Worm (Caenorhabditis elegans) whole organism, young adult: ENCODE measurements around the gene ets-10.

Experiments used
- F39B2.1 ChIP-seq: fragments of 200-800 bp; sonication (Bioruptor generic); IDR thresholded peaks from 2 replicates; pipeline ENCODE4 v1.3.6; 2022; ENCODE audit warnings: missing genetic modification reagents, missing genetic modification characterization, missing compliant biosample characterization
- F49E8.2 ChIP-seq: sonication (generic microtip); optimal IDR thresholded peaks from 3 replicates; lab custom pipeline; 2017; ENCODE audit warnings: missing genetic modification characterization, mild to moderate bottlenecking, missing compliant biosample characterization, antibody characterized with exemption, moderate library complexity; ENCODE audit not compliant: insufficient read depth
- F55B11.4 ChIP-seq: sonication (generic microtip); optimal IDR thresholded peaks from 2 replicates; lab custom pipeline; 2016; ENCODE audit warnings: missing compliant biosample characterization, missing genetic modification characterization, borderline replicate concordance; ENCODE audit not compliant: insufficient read depth
- T26A5.8 ChIP-seq: sonication (generic microtip); optimal IDR thresholded peaks from 2 replicates; lab custom pipeline; 2016; ENCODE audit warnings: missing genetic modification characterization, missing compliant biosample characterization
- Y53G8AR.9 ChIP-seq: fragments of 200-800 bp; sonication (Bioruptor generic); conservative IDR thresholded peaks from 2 replicates; pipeline ENCODE4 v1.3.6; 2022; ENCODE audit warnings: missing genetic modification reagents, missing genetic modification characterization, missing compliant biosample characterization
- Y67H2A.10 ChIP-seq: fragments of 200-800 bp; sonication (Bioruptor generic); conservative IDR thresholded peaks from 2 replicates; pipeline ENCODE4 v1.3.6; 2022; ENCODE audit warnings: missing genetic modification reagents, missing genetic modification characterization, missing compliant biosample characterization
- ama-1 ChIP-seq, 3 experiments: fragments of 150-350 bp in 1 of 3; sonication (generic microtip) in 2 of 3; optimal IDR thresholded peaks; 2 replicates each; lab custom pipeline; 2014 to 2018; ENCODE audit warnings: missing biosample characterization in 2 of 3, missing genetic modification characterization in 2 of 3, missing genetic modification reagents in 2 of 3
- athp-1 ChIP-seq: sonication (generic microtip); optimal IDR thresholded peaks from 2 replicates; lab custom pipeline; 2017; ENCODE audit warnings: mild to moderate bottlenecking, missing genetic modification characterization, missing compliant biosample characterization
- ccch-3 ChIP-seq: fragments of 200-800 bp; sonication (Bioruptor generic); optimal IDR thresholded peaks from 2 replicates; lab custom pipeline; 2018; ENCODE audit warnings: mild to moderate bottlenecking, missing genetic modification characterization, missing compliant biosample characterization
- ceh-100 ChIP-seq: fragments of 200-800 bp; sonication (Bioruptor generic); IDR thresholded peaks from 2 replicates; pipeline ENCODE4 v1.3.6; 2022; ENCODE audit warnings: missing genetic modification reagents, missing genetic modification characterization, missing compliant biosample characterization
- ceh-27 ChIP-seq: fragments of 200-800 bp; sonication (Bioruptor generic); optimal IDR thresholded peaks from 2 replicates; lab custom pipeline; 2018; ENCODE audit warnings: mild to moderate bottlenecking, missing genetic modification characterization, moderate library complexity, missing compliant biosample characterization
- ceh-58 ChIP-seq: fragments of 200-800 bp; sonication (Bioruptor generic); IDR thresholded peaks from 2 replicates; pipeline ENCODE4 v1.3.6; 2022; ENCODE audit warnings: missing genetic modification characterization, missing compliant biosample characterization
- chd-7 ChIP-seq: sonication (generic microtip); optimal IDR thresholded peaks from 2 replicates; lab custom pipeline; 2016; ENCODE audit warnings: mild to moderate bottlenecking, missing genetic modification characterization, moderate library complexity, missing compliant biosample characterization
- dpff-1 ChIP-seq: sonication (generic microtip); optimal IDR thresholded peaks from 2 replicates; lab custom pipeline; 2017; ENCODE audit warnings: mild to moderate bottlenecking, missing genetic modification characterization, missing compliant biosample characterization
- egl-18 ChIP-seq: fragments of 200-800 bp; sonication (Bioruptor generic); IDR thresholded peaks from 2 replicates; pipeline ENCODE4 v1.3.6; 2022; ENCODE audit warnings: missing genetic modification reagents, missing genetic modification characterization, missing compliant biosample characterization
- egrh-3 ChIP-seq: fragments of 200-800 bp; sonication (Bioruptor generic); IDR thresholded peaks from 2 replicates; pipeline ENCODE4 v1.3.6; 2022; ENCODE audit warnings: missing genetic modification reagents, missing genetic modification characterization, missing compliant biosample characterization
- hsf-1 ChIP-seq: fragments of 200-800 bp; sonication (Bioruptor generic); IDR thresholded peaks from 2 replicates; pipeline ENCODE4 v1.3.6; 2022; ENCODE audit warnings: missing genetic modification reagents, missing genetic modification characterization, missing compliant biosample characterization
- lag-1 ChIP-seq: fragments of 200-800 bp; sonication (Bioruptor generic); IDR thresholded peaks from 2 replicates; pipeline ENCODE4 v1.3.6; 2022; ENCODE audit warnings: missing genetic modification reagents, missing genetic modification characterization, missing compliant biosample characterization
- lin-35 ChIP-seq, 3 experiments: fragments of 150-350 bp in 2 of 3; sonication (generic microtip) in 1 of 3; optimal IDR thresholded peaks; 2 replicates each; lab custom pipeline; 2014 to 2018; ENCODE audit warnings: missing biosample characterization in 3 of 3, missing genetic modification characterization in 3 of 3, missing genetic modification reagents in 3 of 3
- lir-1 ChIP-seq: fragments of 200-800 bp; sonication (Bioruptor generic); conservative IDR thresholded peaks from 2 replicates; pipeline ENCODE4 v1.3.6; 2022; ENCODE audit warnings: missing genetic modification reagents, missing genetic modification characterization, missing compliant biosample characterization
- lsl-1 ChIP-seq: fragments of 200-800 bp; sonication (Bioruptor generic); optimal IDR thresholded peaks from 2 replicates; lab custom pipeline; 2018; ENCODE audit warnings: mild to moderate bottlenecking, missing genetic modification characterization, moderate library complexity, missing compliant biosample characterization
- madf-3 ChIP-seq: fragments of 200-800 bp; sonication (Bioruptor generic); IDR thresholded peaks from 2 replicates; pipeline ENCODE4 v1.3.6; 2022; ENCODE audit warnings: missing genetic modification reagents, missing genetic modification characterization, missing compliant biosample characterization
- mxl-1 ChIP-seq: sonication (generic microtip); optimal IDR thresholded peaks from 2 replicates; lab custom pipeline; 2016; ENCODE audit warnings: missing genetic modification characterization, missing compliant biosample characterization
- nfya-1 ChIP-seq: sonication (generic microtip); optimal IDR thresholded peaks from 2 replicates; lab custom pipeline; 2017; ENCODE audit warnings: antibody characterized with exemption, missing compliant biosample characterization, missing genetic modification characterization, borderline replicate concordance; ENCODE audit not compliant: insufficient read depth
- nfyb-1 ChIP-seq: fragments of 200-800 bp; sonication (Bioruptor generic); IDR thresholded peaks from 2 replicates; pipeline ENCODE4 v1.3.6; 2022; ENCODE audit warnings: missing genetic modification reagents, missing genetic modification characterization, missing compliant biosample characterization
- rpc-1 ChIP-seq, 2 experiments: fragments of 150-350 bp in 1 of 2; sonication (generic microtip) in 1 of 2; optimal IDR thresholded peaks; 2 replicates each; lab custom pipeline; 2014 to 2018; ENCODE audit warnings: missing biosample characterization in 1 of 2, missing genetic modification characterization in 1 of 2, missing genetic modification reagents in 1 of 2, missing genotype in 1 of 2
- snpc-1.1 ChIP-seq: sonication (generic microtip); optimal IDR thresholded peaks from 2 replicates; lab custom pipeline; 2017; ENCODE audit warnings: missing genetic modification characterization, mild to moderate bottlenecking, missing compliant biosample characterization, antibody characterized with exemption, moderate library complexity, missing genotype, missing genetic modification reagents; ENCODE audit not compliant: insufficient read depth
- snpc-1.3 ChIP-seq: sonication (generic microtip); optimal IDR thresholded peaks from 2 replicates; lab custom pipeline; 2017; ENCODE audit warnings: missing genetic modification characterization, mild to moderate bottlenecking, missing compliant biosample characterization, antibody characterized with exemption, moderate library complexity, missing genotype, missing genetic modification reagents; ENCODE audit not compliant: insufficient read depth
- tbp1 ChIP-seq: fragments of 200-800 bp; sonication (Bioruptor generic); optimal IDR thresholded peaks from 2 replicates; lab custom pipeline; 2018; ENCODE audit warnings: mild to moderate bottlenecking, missing genetic modification characterization, missing compliant biosample characterization
- unc-62 ChIP-seq: fragments of 150-350 bp; optimal IDR thresholded peaks from 2 replicates; lab custom pipeline; 2014; ENCODE audit warnings: missing biosample characterization, missing genetic modification reagents, missing genetic modification characterization
- xnd-1 ChIP-seq: sonication (generic microtip); optimal IDR thresholded peaks from 2 replicates; lab custom pipeline; 2016; ENCODE audit warnings: missing genotype, missing genetic modification reagents, missing genetic modification characterization, missing compliant biosample characterization
- ztf-3 ChIP-seq: fragments of 200-800 bp; sonication (Bioruptor generic); optimal IDR thresholded peaks from 2 replicates; lab custom pipeline; 2018; ENCODE audit warnings: mild to moderate bottlenecking, missing genetic modification characterization, missing compliant biosample characterization

The ets-10 gene

DNA sequence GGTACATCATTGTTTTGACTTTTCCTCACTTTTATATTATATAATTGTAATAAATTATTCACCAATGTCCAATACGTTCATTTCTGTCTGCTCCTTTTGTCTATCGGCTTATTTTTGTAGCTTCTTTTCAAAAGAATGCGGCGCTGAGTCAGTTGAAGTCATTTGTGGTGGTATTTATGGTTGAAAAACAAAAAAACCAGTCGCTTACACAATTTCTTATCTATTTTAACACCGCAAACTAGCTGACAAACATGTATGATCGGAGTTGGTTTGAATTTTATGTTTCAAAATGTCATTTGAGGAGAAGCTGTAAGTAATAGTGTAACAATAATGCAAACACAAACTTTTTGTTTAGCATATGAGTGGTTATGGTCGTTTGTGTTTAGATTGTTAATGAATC lies at the start of gene ets-10:
Gene ets-10 (plus strand): TSS at position 201 of the 400 bp plus-strand sequence.
- TF ChIP-seq lir-1 (GFP tag; lab: Robert Waterston, UW) (no peak), tbp1 (no peak), ama-1 (optimal IDR thresholded peaks at IDR 0.05; lab: Kevin White, UChicago) (no peak), ama-1 (GFP tag; optimal IDR thresholded peaks at IDR 0.05; lab: Kevin White, UChicago) (no peak), dpff-1 (tag; lab: Kevin White, UChicago) (no peak), rpc-1 (optimal IDR thresholded peaks at IDR 0.05; lab: Kevin White, UChicago) (no peak), rpc-1 (tag; optimal IDR thresholded peaks at IDR 0.05; lab: Kevin White, UChicago) (no peak), nfyb-1 (no peak), lag-1 (no peak), ceh-58 (GFP tag; lab: Robert Waterston, UW) (no peak), egl-18 (GFP tag; lab: Robert Waterston, UW) (no peak), ceh-27 (GFP tag; lab: Kevin White, UChicago) (no peak)

DNA sequence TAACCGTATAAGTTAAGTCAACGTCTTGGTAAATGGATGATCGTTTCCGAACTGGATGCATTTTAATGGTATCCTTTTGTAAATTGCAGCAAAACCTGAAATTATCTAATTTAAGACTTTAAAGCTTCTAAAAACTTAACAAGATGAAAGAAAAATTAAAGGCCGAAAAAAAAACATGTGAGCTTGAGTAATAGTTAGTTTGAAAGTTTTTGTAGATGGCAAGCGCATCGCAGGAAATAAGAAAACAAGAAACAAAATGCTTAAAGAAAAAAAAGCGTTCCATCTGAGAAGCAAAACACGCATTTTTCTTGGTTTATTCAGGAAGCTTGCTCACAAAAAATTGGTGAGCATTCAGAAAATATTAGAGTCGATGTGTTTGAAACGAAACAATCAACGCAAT lies 48.2 kb upstream of the ets-10 start, which contains the start of gene rab-37:
Gene rab-37 (minus strand): TSS at position 101 of the 400 bp plus-strand sequence.
- TF ChIP-seq lin-35 (GFP tag; optimal IDR thresholded peaks at IDR 0.05; lab: Kevin White, UChicago) (no peak), F49E8.2 (tag; lab: Kevin White, UChicago) (no peak), unc-62 (GFP tag; lab: Kevin White, UChicago) (no peak), Y67H2A.10 (GFP tag; lab: Robert Waterston, UW) (no peak), snpc-1.1 (tag; lab: Kevin White, UChicago) (no peak), snpc-1.3 (tag; lab: Kevin White, UChicago) (no peak), ccch-3 (GFP tag; lab: Kevin White, UChicago) (no peak), egrh-3 (GFP tag; lab: Robert Waterston, UW) (no peak)

DNA sequence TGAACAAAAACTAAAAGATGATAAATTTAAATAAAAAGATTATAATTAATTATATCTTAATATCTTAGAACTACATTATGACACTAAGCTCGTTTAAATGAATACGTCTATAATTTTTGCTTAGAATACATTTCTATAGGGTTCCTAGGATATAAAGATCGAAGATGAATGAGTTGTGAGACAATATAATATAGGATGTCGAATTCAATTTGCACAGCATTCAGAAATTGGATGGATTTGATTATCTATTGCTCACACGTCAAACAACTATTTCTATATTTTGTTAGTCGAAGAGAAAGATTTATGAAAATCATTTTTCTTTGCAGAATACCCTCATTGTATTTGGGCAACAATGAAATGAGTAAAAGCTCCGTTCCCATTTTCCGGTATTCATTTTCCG lies 45.0 kb upstream of the ets-10 start:
- no peak for TF ChIP-seq madf-3
- TF ChIP-seq lsl-1, result no peak
- TF ChIP-seq ceh-100, result no peak
- no peak for TF ChIP-seq F55B11.4 (tag; lab: Kevin White, UChicago)
- no peak for TF ChIP-seq F39B2.1
- no peak for TF ChIP-seq snpc-1.3 (tag; lab: Kevin White, UChicago)
- TF ChIP-seq athp-1, result no peak
- TF ChIP-seq mxl-1 (tag; lab: Kevin White, UChicago), result no peak
- TF ChIP-seq dpff-1 (tag; lab: Kevin White, UChicago), result no peak
- TF ChIP-seq chd-7 (tag; lab: Kevin White, UChicago), result no peak
- no peak for TF ChIP-seq xnd-1 (tag; lab: Kevin White, UChicago)
- no peak for TF ChIP-seq T26A5.8 (tag; lab: Kevin White, UChicago)

DNA sequence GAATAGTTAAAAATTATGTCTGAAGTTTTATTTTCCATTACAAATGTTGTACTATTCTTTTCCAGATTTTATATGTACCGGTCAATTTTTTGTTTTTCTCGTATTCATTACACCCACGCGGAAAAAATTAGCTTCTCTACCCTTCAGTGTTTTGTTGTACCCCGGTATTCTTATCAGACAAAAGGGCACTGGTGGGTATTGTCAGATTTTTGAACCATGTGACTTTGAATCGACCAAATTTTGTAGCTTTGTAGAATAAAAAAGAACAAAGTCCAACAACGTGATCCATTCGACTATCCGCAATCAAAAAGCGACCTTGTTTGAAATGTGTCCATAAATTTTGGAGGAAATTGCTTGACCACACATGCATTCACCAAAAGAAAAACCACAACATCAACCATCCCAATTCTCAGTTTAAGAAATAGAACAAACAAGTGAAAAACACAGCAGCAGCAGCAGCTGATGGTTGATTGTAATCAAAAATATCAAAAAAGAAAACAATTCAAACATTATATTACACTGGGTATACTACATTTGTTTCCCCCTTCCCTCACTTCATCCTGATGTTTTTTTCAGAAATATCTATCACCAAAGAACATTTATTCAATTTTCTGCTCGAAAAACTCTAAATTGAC lies 39.4 kb upstream of the ets-10 start:
- no peak for TF ChIP-seq hsf-1
- no peak for TF ChIP-seq nfya-1 (tag; lab: Kevin White, UChicago)
- no peak for TF ChIP-seq ztf-3 (GFP tag; lab: Kevin White, UChicago)
- 0 out of 2 replicates have a peak, but pooled peaks have one; percentile 35 for TF ChIP-seq Y53G8AR.9 (GFP tag; lab: Robert Waterston, UW)
